Fruit fly (Drosophila melanogaster) Kc167 (cell line): Measurements from ENCODE around the gene CG6511.

Experiments
- Myc ChIP-seq: fragments of >200 bp; optimal IDR thresholded peaks from 2 replicates; lab custom pipeline; 2017; ENCODE audit warnings: missing external identifiers
- insv ChIP-seq: fragments of >200 bp; optimal IDR thresholded peaks from 3 replicates; lab custom pipeline; 2018; ENCODE audit warnings: missing external identifiers
- psq ChIP-seq: fragments of >200 bp; optimal IDR thresholded peaks from 2 replicates; lab custom pipeline; 2017; ENCODE audit warnings: missing external identifiers
- ttk ChIP-seq: sonication (Bioruptor generic); optimal IDR thresholded peaks from 2 replicates; lab custom pipeline; 2017; ENCODE audit warnings: missing external identifiers

DNA sequence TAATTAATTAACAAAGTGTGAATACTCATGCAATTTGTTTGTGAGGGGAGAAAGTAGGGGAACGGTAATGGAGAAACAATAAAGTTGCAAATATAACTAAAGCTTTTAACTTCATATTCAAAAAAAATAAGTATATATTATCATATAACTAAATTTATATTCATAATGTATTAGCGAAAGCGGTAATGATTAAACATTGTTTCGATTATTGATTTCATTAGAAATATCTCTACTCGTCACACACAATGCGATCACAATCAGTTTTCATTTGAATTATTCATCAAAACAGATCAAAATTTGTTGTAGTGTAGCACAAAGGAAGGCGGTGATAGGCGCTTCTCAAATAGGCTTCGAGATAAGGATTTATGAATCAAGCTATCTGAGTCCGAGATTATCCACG, 34.6 kb downstream of the CG6511 start, which contains the start of gene CG6576:
- TF ChIP-seq psq (lab: Kevin White, UChicago) (no peak), insv (lab: Kevin White, UChicago) (no peak), Myc (lab: Kevin White, UChicago) (no peak), ttk (lab: Kevin White, UChicago) (no peak)
